Fruit fly (Drosophila melanogaster): ENCODE measurements around the gene Ugt49B2.

DNA sequence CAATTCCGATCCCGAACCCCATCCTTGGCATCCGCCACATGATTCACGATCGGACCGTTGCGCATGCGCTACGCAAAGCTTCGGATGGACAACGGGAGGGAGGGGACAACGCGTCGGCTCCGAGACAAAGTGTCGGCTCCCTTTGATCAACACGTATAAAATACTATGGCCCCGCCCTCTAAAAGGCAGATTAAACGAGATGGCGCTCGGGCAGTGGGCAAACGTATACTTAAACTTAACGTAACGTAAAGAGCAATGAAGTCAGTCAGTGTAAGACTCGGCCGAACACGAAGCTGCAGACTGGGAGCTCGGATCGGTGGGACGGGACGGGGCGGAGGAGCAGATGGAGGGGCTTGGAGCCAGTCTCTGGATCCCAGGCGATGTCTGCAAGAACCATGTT, 17.3 kb upstream of the Ugt49B2 start:
- TF ChIP-seq psq (optimal IDR thresholded peaks at IDR 0.05) (no peak), h (optimal IDR thresholded peaks at IDR 0.05) (no peak)

Data from Kc167 (cell line).